Worm (Caenorhabditis elegans) whole organism, young adult: ENCODE results near the gene srh-218.
A peak's percentile ranks its signal among the peaks of the same experiment; 100 is the strongest.

Source experiments
- B0019.2 ChIP-seq: fragments of 200-800 bp; sonication (Bioruptor generic); conservative IDR thresholded peaks from 2 replicates; pipeline ENCODE4 v1.3.6; 2022; ENCODE audit warnings: missing genetic modification reagents, missing genetic modification characterization, missing compliant biosample characterization
- B0336.3 ChIP-seq: fragments of 200-800 bp; sonication (Bioruptor generic); IDR thresholded peaks from 2 replicates; pipeline ENCODE4 v1.3.6; 2022; ENCODE audit warnings: missing genetic modification characterization, missing compliant biosample characterization
- C06A6.2 ChIP-seq: fragments of 200-800 bp; sonication (Bioruptor generic); conservative IDR thresholded peaks from 2 replicates; pipeline ENCODE4 v1.3.6; 2022; ENCODE audit warnings: missing genetic modification characterization, missing compliant biosample characterization
- D2030.7 ChIP-seq: fragments of 200-800 bp; sonication (Bioruptor generic); IDR thresholded peaks from 2 replicates; pipeline ENCODE4 v1.3.6; 2022; ENCODE audit warnings: missing genetic modification reagents, missing genetic modification characterization, missing compliant biosample characterization
- F10E7.11 ChIP-seq: sonication (generic microtip); optimal IDR thresholded peaks from 2 replicates; lab custom pipeline; 2017; ENCODE audit warnings: mild to moderate bottlenecking, missing genetic modification characterization, moderate library complexity, missing compliant biosample characterization
- F22D6.2 ChIP-seq: sonication (generic microtip); optimal IDR thresholded peaks from 2 replicates; lab custom pipeline; 2016; ENCODE audit warnings: mild to moderate bottlenecking, missing genetic modification characterization, missing compliant biosample characterization
- F33H1.4 ChIP-seq: fragments of 200-800 bp; sonication (Bioruptor generic); IDR thresholded peaks from 2 replicates; pipeline ENCODE4 v1.3.6; 2022; ENCODE audit warnings: missing genetic modification reagents, missing genetic modification characterization, missing compliant biosample characterization
- F37B4.10 ChIP-seq: fragments of 200-800 bp; sonication (Bioruptor generic); IDR thresholded peaks from 2 replicates; pipeline ENCODE4 v1.3.6; 2022; ENCODE audit warnings: missing genetic modification characterization, missing compliant biosample characterization
- F49E8.2 ChIP-seq: sonication (generic microtip); optimal IDR thresholded peaks from 3 replicates; lab custom pipeline; 2017; ENCODE audit warnings: missing genetic modification characterization, mild to moderate bottlenecking, missing compliant biosample characterization, antibody characterized with exemption, moderate library complexity; ENCODE audit not compliant: insufficient read depth
- F57C9.4 ChIP-seq: sonication (generic microtip); optimal IDR thresholded peaks from 2 replicates; lab custom pipeline; 2017; ENCODE audit warnings: mild to moderate bottlenecking, missing genetic modification characterization, missing compliant biosample characterization
- K11D2.4 ChIP-seq: fragments of 200-800 bp; sonication (Bioruptor generic); IDR thresholded peaks from 2 replicates; pipeline ENCODE4 v1.3.6; 2022; ENCODE audit warnings: missing genetic modification reagents, missing genetic modification characterization, missing compliant biosample characterization
- T26A5.8 ChIP-seq: sonication (generic microtip); optimal IDR thresholded peaks from 2 replicates; lab custom pipeline; 2016; ENCODE audit warnings: missing genetic modification characterization, missing compliant biosample characterization
- Y53F4B.3 ChIP-seq: fragments of 200-800 bp; sonication (Bioruptor generic); IDR thresholded peaks from 2 replicates; pipeline ENCODE4 v1.3.6; 2022; ENCODE audit warnings: missing genetic modification reagents, missing genetic modification characterization, missing compliant biosample characterization
- Y53G8AR.9 ChIP-seq: fragments of 200-800 bp; sonication (Bioruptor generic); conservative IDR thresholded peaks from 2 replicates; pipeline ENCODE4 v1.3.6; 2022; ENCODE audit warnings: missing genetic modification reagents, missing genetic modification characterization, missing compliant biosample characterization
- Y95B8A.8 ChIP-seq: fragments of 200-800 bp; sonication (Bioruptor generic); IDR thresholded peaks from 2 replicates; pipeline ENCODE4 v1.3.6; 2022; ENCODE audit warnings: missing genetic modification reagents, missing genetic modification characterization, missing compliant biosample characterization
- aptf-3 ChIP-seq: fragments of 200-800 bp; sonication (Bioruptor generic); IDR thresholded peaks from 2 replicates; pipeline ENCODE4 v1.3.6; 2022; ENCODE audit warnings: missing genetic modification characterization, missing compliant biosample characterization
- athp-1 ChIP-seq: sonication (generic microtip); optimal IDR thresholded peaks from 2 replicates; lab custom pipeline; 2017; ENCODE audit warnings: mild to moderate bottlenecking, missing genetic modification characterization, missing compliant biosample characterization
- attf-3 ChIP-seq: fragments of 200-800 bp; sonication (Bioruptor generic); conservative IDR thresholded peaks from 2 replicates; pipeline ENCODE4 v1.3.6; 2022; ENCODE audit warnings: missing genetic modification reagents, missing genetic modification characterization, missing compliant biosample characterization
- cebp-2 ChIP-seq: fragments of 200-800 bp; sonication (Bioruptor generic); IDR thresholded peaks from 2 replicates; pipeline ENCODE4 v1.3.6; 2022; ENCODE audit warnings: missing genetic modification characterization, missing compliant biosample characterization
- dox-1 ChIP-seq: fragments of 200-800 bp; sonication (Bioruptor generic); IDR thresholded peaks from 2 replicates; pipeline ENCODE4 v1.3.6; 2022; ENCODE audit warnings: missing genetic modification reagents, missing genetic modification characterization, missing compliant biosample characterization
- dpff-1 ChIP-seq: sonication (generic microtip); optimal IDR thresholded peaks from 2 replicates; lab custom pipeline; 2017; ENCODE audit warnings: mild to moderate bottlenecking, missing genetic modification characterization, missing compliant biosample characterization
- dpl-1 ChIP-seq: fragments of 150-350 bp; optimal IDR thresholded peaks from 2 replicates; lab custom pipeline; 2014; ENCODE audit warnings: missing biosample characterization, missing genetic modification reagents, missing genetic modification characterization
- efl-1 ChIP-seq: fragments of 150-350 bp; optimal IDR thresholded peaks from 2 replicates; lab custom pipeline; 2014; ENCODE audit warnings: missing biosample characterization, missing genetic modification reagents, missing genetic modification characterization
- ekl-4 ChIP-seq: fragments of 200-800 bp; sonication (Bioruptor generic); IDR thresholded peaks from 2 replicates; pipeline ENCODE4 v1.3.6; 2022; ENCODE audit warnings: missing genetic modification reagents, missing genetic modification characterization, missing compliant biosample characterization
- ets-4 ChIP-seq: fragments of 200-800 bp; sonication (Bioruptor generic); optimal IDR thresholded peaks from 2 replicates; lab custom pipeline; 2018; ENCODE audit warnings: mild to moderate bottlenecking, missing genetic modification characterization, missing compliant biosample characterization
- him-1 ChIP-seq: sonication (generic microtip); optimal IDR thresholded peaks from 2 replicates; lab custom pipeline; 2016; ENCODE audit warnings: missing genotype, missing genetic modification reagents, missing genetic modification characterization, missing compliant biosample characterization
- hrde-1 ChIP-seq: sonication (generic microtip); optimal IDR thresholded peaks from 2 replicates; lab custom pipeline; 2016; ENCODE audit warnings: missing genetic modification characterization, mild to moderate bottlenecking, missing compliant biosample characterization, moderate library complexity, missing genotype, missing genetic modification reagents, borderline replicate concordance
- let-526 ChIP-seq: fragments of 200-800 bp; sonication (Bioruptor generic); IDR thresholded peaks from 2 replicates; pipeline ENCODE4 v1.3.6; 2022; ENCODE audit warnings: missing genetic modification reagents, missing genetic modification characterization, missing compliant biosample characterization
- lin-35 ChIP-seq, 3 experiments: fragments of 150-350 bp in 2 of 3; sonication (generic microtip) in 1 of 3; optimal IDR thresholded peaks; 2 replicates each; lab custom pipeline; 2014 to 2018; ENCODE audit warnings: missing biosample characterization in 3 of 3, missing genetic modification characterization in 3 of 3, missing genetic modification reagents in 3 of 3
- lin-54 ChIP-seq: fragments of 200-800 bp; sonication (Bioruptor generic); optimal IDR thresholded peaks from 2 replicates; lab custom pipeline; 2018; ENCODE audit warnings: mild to moderate bottlenecking, missing genetic modification characterization, missing compliant biosample characterization
- lsy-27 ChIP-seq: sonication (generic microtip); optimal IDR thresholded peaks from 2 replicates; lab custom pipeline; 2017; ENCODE audit warnings: missing genetic modification characterization, mild to moderate bottlenecking, missing compliant biosample characterization, antibody characterized with exemption, missing genotype, borderline replicate concordance; ENCODE audit not compliant: insufficient read depth
- mes-4 ChIP-seq: sonication (generic microtip); optimal IDR thresholded peaks from 2 replicates; lab custom pipeline; 2016; ENCODE audit warnings: missing genotype, missing genetic modification characterization, missing compliant biosample characterization
- nfya-1 ChIP-seq: sonication (generic microtip); optimal IDR thresholded peaks from 2 replicates; lab custom pipeline; 2017; ENCODE audit warnings: antibody characterized with exemption, missing compliant biosample characterization, missing genetic modification characterization, borderline replicate concordance; ENCODE audit not compliant: insufficient read depth
- nfya-2 ChIP-seq: fragments of 200-800 bp; sonication (Bioruptor generic); IDR thresholded peaks from 2 replicates; pipeline ENCODE4 v1.3.6; 2022; ENCODE audit warnings: missing genetic modification reagents, missing genetic modification characterization, missing compliant biosample characterization
- nhr-90 ChIP-seq: sonication (generic microtip); optimal IDR thresholded peaks from 2 replicates; lab custom pipeline; 2016; ENCODE audit warnings: missing genotype, mild to moderate bottlenecking, missing genetic modification characterization, missing compliant biosample characterization
- pha-4 ChIP-seq: fragments of 150-350 bp; sonication (generic microtip); optimal IDR thresholded peaks from 2 replicates; lab custom pipeline; 2014; ENCODE audit warnings: missing biosample characterization, missing genetic modification reagents, missing genetic modification characterization
- rcor-1 ChIP-seq: fragments of 200-800 bp; sonication (Bioruptor generic); IDR thresholded peaks from 2 replicates; pipeline ENCODE4 v1.3.6; 2022; ENCODE audit warnings: missing genetic modification reagents, missing genetic modification characterization, missing compliant biosample characterization
- snpc-3.4 ChIP-seq: sonication (generic microtip); optimal IDR thresholded peaks from 2 replicates; lab custom pipeline; 2017; ENCODE audit warnings: missing genetic modification characterization, mild to moderate bottlenecking, missing compliant biosample characterization, antibody characterized with exemption, moderate library complexity, missing genotype, missing genetic modification reagents
- somi-1 ChIP-seq: fragments of 200-800 bp; sonication (Bioruptor generic); optimal IDR thresholded peaks from 2 replicates; lab custom pipeline; 2018; ENCODE audit warnings: mild to moderate bottlenecking, missing genetic modification characterization, missing compliant biosample characterization
- tbx-9 ChIP-seq: sonication (generic microtip); optimal IDR thresholded peaks from 2 replicates; lab custom pipeline; 2016; ENCODE audit warnings: borderline replicate concordance, missing genetic modification characterization, inconsistent platforms, missing compliant biosample characterization
- unc-62 ChIP-seq: fragments of 150-350 bp; optimal IDR thresholded peaks from 2 replicates; lab custom pipeline; 2014; ENCODE audit warnings: missing biosample characterization, missing genetic modification reagents, missing genetic modification characterization
- zim-3 ChIP-seq: sonication (generic microtip); optimal IDR thresholded peaks from 2 replicates; lab custom pipeline; 2017; ENCODE audit warnings: mild to moderate bottlenecking, missing genetic modification characterization, moderate library complexity, missing compliant biosample characterization
- ztf-18 ChIP-seq: sonication (generic microtip); optimal IDR thresholded peaks from 2 replicates; lab custom pipeline; 2016; ENCODE audit warnings: missing genotype, mild to moderate bottlenecking, missing genetic modification characterization, missing compliant biosample characterization
- ztf-22 ChIP-seq: fragments of 200-800 bp; sonication (Bioruptor generic); optimal IDR thresholded peaks from 2 replicates; lab custom pipeline; 2018; ENCODE audit warnings: mild to moderate bottlenecking, missing genetic modification characterization, moderate library complexity, missing compliant biosample characterization
- ztf-26 ChIP-seq: sonication (generic microtip); optimal IDR thresholded peaks from 2 replicates; lab custom pipeline; 2017; ENCODE audit warnings: missing genetic modification characterization, missing compliant biosample characterization
- ztf-28 ChIP-seq: fragments of 200-800 bp; sonication (Bioruptor generic); IDR thresholded peaks from 2 replicates; pipeline ENCODE4 v1.3.6; 2022; ENCODE audit warnings: missing genetic modification reagents, missing genetic modification characterization, missing compliant biosample characterization
- ztf-3 ChIP-seq: fragments of 200-800 bp; sonication (Bioruptor generic); optimal IDR thresholded peaks from 2 replicates; lab custom pipeline; 2018; ENCODE audit warnings: mild to moderate bottlenecking, missing genetic modification characterization, missing compliant biosample characterization

The srh-218 gene

DNA sequence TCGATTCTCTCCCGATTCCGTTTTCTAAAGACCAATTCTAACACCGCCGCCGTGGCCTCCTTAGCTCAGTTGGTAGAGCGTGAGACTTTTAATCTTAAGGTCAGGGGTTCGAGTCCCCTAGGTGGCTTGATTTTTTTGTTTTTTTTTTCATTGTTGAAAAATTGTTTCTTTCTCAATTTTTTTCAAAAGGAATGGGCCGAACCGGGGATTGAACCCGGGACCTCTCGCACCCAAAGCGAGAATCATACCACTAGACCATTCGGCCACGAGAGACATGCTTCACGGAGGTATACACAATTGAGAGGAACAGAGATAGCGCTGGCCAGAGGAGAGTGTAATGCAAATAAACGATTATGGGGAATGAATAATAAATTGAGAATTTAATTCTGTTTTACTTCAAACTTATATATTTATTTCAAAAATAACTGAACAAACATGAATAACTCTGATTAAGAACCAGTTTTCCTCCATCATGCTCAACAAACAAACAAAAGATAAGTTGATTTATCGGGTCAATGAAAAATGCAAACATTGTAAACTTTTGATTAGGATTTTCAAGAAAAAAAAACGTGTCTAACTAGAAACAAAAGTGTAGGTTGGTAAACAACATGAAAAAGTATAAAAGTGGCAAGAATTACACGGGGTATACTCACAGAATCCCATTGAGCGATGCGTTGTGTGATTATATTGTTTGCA, 28.6 kb upstream of the srh-218 start, which contains the start of gene pqn-71 (continued):
- TF ChIP-seq F49E8.2 (tag; lab: Kevin White, UChicago) (peak; percentile 56), F57C9.4 (tag; lab: Kevin White, UChicago) (no peak), zim-3 (peak; percentile 87), lsy-27 (tag; lab: Kevin White, UChicago) (peak; percentile 91), let-526 (peak; percentile 89), ztf-26 (tag; lab: Kevin White, UChicago) (peak; percentile 96), unc-62 (GFP tag; lab: Kevin White, UChicago) (no peak), Y53F4B.3 (GFP tag; lab: Robert Waterston, UW) (peak; percentile 80; the same call in 1 of the 2 replicates), tbx-9 (tag; lab: Kevin White, UChicago) (peak; percentile 79), ztf-22 (GFP tag; lab: Kevin White, UChicago) (peak; percentile 74), nhr-90 (peak; percentile 98), dox-1 (GFP tag; lab: Robert Waterston, UW) (peak; percentile 95), dpff-1 (peak; percentile 54), him-1 (peak; percentile 99), ekl-4 (GFP tag; lab: Robert Waterston, UW) (peak; percentile 89), ztf-28 (peak; percentile 80), aptf-3 (GFP tag; lab: Robert Waterston, UW) (peak; percentile 95), Y53G8AR.9 (GFP tag; lab: Robert Waterston, UW) (peak; percentile 83), F22D6.2 (tag; lab: Kevin White, UChicago) (peak; percentile 85), D2030.7 (GFP tag; lab: Robert Waterston, UW) (peak; percentile 97), athp-1 (tag; lab: Kevin White, UChicago) (peak; percentile 90), ztf-3 (GFP tag; lab: Kevin White, UChicago) (peak; percentile 54), C06A6.2 (GFP tag; lab: Robert Waterston, UW) (peak; percentile 82), ets-4 (no peak), nfya-1 (tag; lab: Kevin White, UChicago) (no peak), pha-4 (peak; percentile 6), ztf-18 (tag; lab: Kevin White, UChicago) (peak; percentile 86), F10E7.11 (peak; percentile 47), snpc-3.4 (tag; lab: Kevin White, UChicago) (peak; percentile 86), B0019.2 (GFP tag; lab: Robert Waterston, UW) (peak; percentile 41; the same call in 1 of the 2 replicates), lin-35 (GFP tag; optimal IDR thresholded peaks at IDR 0.05; lab: Kevin White, UChicago) (peak in 1 of 3 experiments; percentile 91), cebp-2 (GFP tag; lab: Robert Waterston, UW) (peak; percentile 92), attf-3 (GFP tag; lab: Robert Waterston, UW) (peak; percentile 73), dpl-1 (peak; percentile 56), B0336.3 (GFP tag; lab: Robert Waterston, UW) (peak; percentile 94), rcor-1 (GFP tag; lab: Robert Waterston, UW) (peak; percentile 91), F33H1.4 (GFP tag; lab: Robert Waterston, UW) (peak; percentile 62), mes-4 (tag; lab: Kevin White, UChicago) (peak; percentile 71), efl-1 (peak; percentile 38), F37B4.10 (GFP tag; lab: Robert Waterston, UW) (0 out of 2 replicates have a peak, but pooled peaks have one; percentile 88), Y95B8A.8 (GFP tag; lab: Robert Waterston, UW) (peak; percentile 88), lin-54 (GFP tag; lab: Kevin White, UChicago) (peak; percentile 85), T26A5.8 (tag; lab: Kevin White, UChicago) (peak; percentile 90), hrde-1 (peak; percentile 93), K11D2.4 (GFP tag; lab: Robert Waterston, UW) (peak; percentile 93), somi-1 (GFP tag; lab: Kevin White, UChicago) (peak; percentile 91), nfya-2 (no peak)
